Fruit fly (Drosophila melanogaster) whole organism, embryonic: ENCODE results near the gene Fmr1.

ENCODE experiments used
- Blimp-1 ChIP-seq: fragments of 200-800 bp; sonication (Bioruptor generic); optimal IDR thresholded peaks from 3 replicates; lab custom pipeline; 2018; ENCODE audit warnings: missing biosample characterization, missing genetic modification characterization, mild to moderate bottlenecking, moderate library complexity, missing genetic modification reagents
- CG10321 ChIP-seq: fragments of 200-800 bp; sonication (Bioruptor generic); IDR thresholded peaks from 2 replicates; pipeline ENCODE4 v1.3.6; 2022; ENCODE audit warnings: missing biosample characterization, missing genetic modification characterization
- CG10366 ChIP-seq: fragments of 200-800 bp; sonication (Bioruptor generic); IDR thresholded peaks from 2 replicates; pipeline ENCODE4 v1.3.6; 2022; ENCODE audit warnings: missing biosample characterization, missing genetic modification characterization
- CG12659 ChIP-seq: fragments of 200-800 bp; sonication (Bioruptor generic); optimal IDR thresholded peaks from 3 replicates; lab custom pipeline; 2017; ENCODE audit warnings: mild to moderate bottlenecking, missing biosample characterization, missing genetic modification reagents, missing genetic modification characterization
- CG12769 ChIP-seq: fragments of 200-800 bp; sonication (Bioruptor generic); optimal IDR thresholded peaks from 2 replicates; lab custom pipeline; 2019; ENCODE audit warnings: missing biosample characterization, mild to moderate bottlenecking, missing genetic modification characterization, moderate library complexity
- CG14860 ChIP-seq: fragments of 200-800 bp; sonication (Bioruptor generic); IDR thresholded peaks from 3 replicates; pipeline ENCODE4 v1.3.6; 2022; ENCODE audit warnings: missing biosample characterization, missing genetic modification characterization; ENCODE audit not compliant: partially characterized antibody
- CG15269 ChIP-seq: fragments of 200-800 bp; sonication (Bioruptor generic); optimal IDR thresholded peaks from 2 replicates; lab custom pipeline; 2018; ENCODE audit warnings: missing biosample characterization, mild to moderate bottlenecking, missing genetic modification characterization, moderate library complexity
- CG15601 ChIP-seq: fragments of 200-800 bp; sonication (Bioruptor generic); optimal IDR thresholded peaks from 3 replicates; lab custom pipeline; 2019; ENCODE audit warnings: missing biosample characterization, mild to moderate bottlenecking, missing genetic modification characterization, moderate library complexity
- CG16813 ChIP-seq: fragments of 200-800 bp; sonication (Bioruptor generic); IDR thresholded peaks from 3 replicates; pipeline ENCODE4 v1.3.6; 2022; ENCODE audit warnings: missing biosample characterization, missing genetic modification characterization; ENCODE audit not compliant: partially characterized antibody
- CG17359 ChIP-seq: fragments of 200-800 bp; sonication (Bioruptor generic); optimal IDR thresholded peaks from 3 replicates; lab custom pipeline; 2018; ENCODE audit warnings: missing biosample characterization, mild to moderate bottlenecking, missing genetic modification characterization, moderate library complexity
- CG17829 ChIP-seq: fragments of 200-800 bp; optimal IDR thresholded peaks from 2 replicates; lab custom pipeline; 2019; ENCODE audit warnings: missing biosample characterization, mild to moderate bottlenecking, missing genetic modification characterization, moderate library complexity
- CG1792 ChIP-seq: fragments of 200-800 bp; sonication (Bioruptor generic); optimal IDR thresholded peaks from 2 replicates; lab custom pipeline; 2016; ENCODE audit warnings: missing biosample characterization, missing genetic modification characterization
- CG18764 ChIP-seq: fragments of 200-800 bp; sonication (Bioruptor generic); optimal IDR thresholded peaks from 3 replicates; lab custom pipeline; 2016; ENCODE audit warnings: missing biosample characterization, missing genetic modification characterization
- CG30020 ChIP-seq: fragments of 200-800 bp; optimal IDR thresholded peaks from 2 replicates; lab custom pipeline; 2019; ENCODE audit warnings: missing biosample characterization, mild to moderate bottlenecking, missing genetic modification characterization, moderate library complexity
- CG3995 ChIP-seq: fragments of 200-800 bp; sonication (Bioruptor generic); optimal IDR thresholded peaks from 3 replicates; lab custom pipeline; 2016; ENCODE audit warnings: missing biosample characterization, missing genetic modification characterization
- CG4707 ChIP-seq: fragments of 200-800 bp; sonication (Bioruptor generic); optimal IDR thresholded peaks from 2 replicates; lab custom pipeline; 2018; ENCODE audit warnings: missing biosample characterization, mild to moderate bottlenecking, missing genetic modification characterization, moderate library complexity
- D19A ChIP-seq: fragments of 200-800 bp; optimal IDR thresholded peaks from 3 replicates; lab custom pipeline; 2019; ENCODE audit warnings: missing biosample characterization, mild to moderate bottlenecking, missing genetic modification characterization, moderate library complexity
- Dek ChIP-seq: fragments of 200-800 bp; sonication (Bioruptor generic); optimal IDR thresholded peaks from 3 replicates; lab custom pipeline; 2019; ENCODE audit warnings: missing biosample characterization, mild to moderate bottlenecking, missing genetic modification characterization, moderate library complexity
- Drgx ChIP-seq: fragments of 200-800 bp; sonication (Bioruptor generic); IDR thresholded peaks from 2 replicates; pipeline ENCODE4 v1.3.6; 2022; ENCODE audit warnings: missing biosample characterization, missing genetic modification characterization
- HLH3B ChIP-seq: fragments of 200-800 bp; sonication (Bioruptor generic); IDR thresholded peaks from 2 replicates; pipeline ENCODE4 v1.3.6; 2022; ENCODE audit warnings: missing biosample characterization, missing genetic modification characterization
- HLH4C ChIP-seq: fragments of 200-800 bp; sonication (Bioruptor generic); IDR thresholded peaks from 3 replicates; pipeline ENCODE4 v1.3.6; 2022; ENCODE audit warnings: missing biosample characterization, missing genetic modification characterization; ENCODE audit not compliant: partially characterized antibody
- Hey ChIP-seq: fragments of 200-800 bp; sonication (Bioruptor generic); optimal IDR thresholded peaks from 3 replicates; lab custom pipeline; 2018; ENCODE audit warnings: missing biosample characterization, mild to moderate bottlenecking, missing genetic modification characterization
- Mrtf ChIP-seq: fragments of 200-800 bp; sonication (Bioruptor generic); IDR thresholded peaks from 3 replicates; pipeline ENCODE4 v1.3.6; 2022; ENCODE audit warnings: missing biosample characterization, missing genetic modification characterization
- NK7.1 ChIP-seq: fragments of 200-800 bp; sonication (Bioruptor generic); optimal IDR thresholded peaks from 3 replicates; lab custom pipeline; 2016; ENCODE audit warnings: missing biosample characterization, missing genetic modification characterization
- Nf-YC ChIP-seq: fragments of 200-800 bp; optimal IDR thresholded peaks from 3 replicates; lab custom pipeline; 2019; ENCODE audit warnings: missing biosample characterization, mild to moderate bottlenecking, missing genetic modification characterization, moderate library complexity
- Pdp1 ChIP-seq, 2 experiments: fragments of 200-800 bp; sonication (Bioruptor generic); optimal IDR thresholded peaks; 3 replicates each; lab custom pipeline; 2016; ENCODE audit warnings: missing biosample characterization in 2 of 2, missing genetic modification characterization in 2 of 2, mild to moderate bottlenecking in 1 of 2, moderate library complexity in 1 of 2
- Scr ChIP-seq: fragments of 200-800 bp; sonication (Bioruptor generic); IDR thresholded peaks from 2 replicates; pipeline ENCODE4 v1.3.6; 2022; ENCODE audit warnings: missing biosample characterization, missing genetic modification characterization; ENCODE audit not compliant: partially characterized antibody
- Xbp1 ChIP-seq: fragments of 200-800 bp; sonication (Bioruptor generic); optimal IDR thresholded peaks from 3 replicates; lab custom pipeline; 2016; ENCODE audit warnings: missing biosample characterization, mild to moderate bottlenecking, missing genetic modification characterization
- Xrp1 ChIP-seq: fragments of 200-800 bp; sonication (Bioruptor generic); IDR thresholded peaks from 2 replicates; pipeline ENCODE4 v1.3.6; 2022; ENCODE audit warnings: missing biosample characterization, missing genetic modification characterization
- ac ChIP-seq: fragments of 200-800 bp; sonication (Bioruptor generic); optimal IDR thresholded peaks from 3 replicates; lab custom pipeline; 2017; ENCODE audit warnings: missing biosample characterization, mild to moderate bottlenecking, missing genetic modification characterization
- ap ChIP-seq: fragments of 200-800 bp; sonication (Bioruptor generic); IDR thresholded peaks from 2 replicates; pipeline ENCODE4 v1.3.6; 2022; ENCODE audit warnings: missing biosample characterization, missing genetic modification characterization
- cas ChIP-seq: fragments of 200-800 bp; sonication (Bioruptor generic); IDR thresholded peaks from 2 replicates; pipeline ENCODE4 v1.3.6; 2022; ENCODE audit warnings: missing biosample characterization, missing genetic modification characterization
- crol ChIP-seq: fragments of 200-800 bp; sonication (Bioruptor generic); IDR thresholded peaks from 2 replicates; pipeline ENCODE4 v1.3.6; 2022; ENCODE audit warnings: missing biosample characterization, missing genetic modification characterization
- fd64A ChIP-seq: fragments of 200-800 bp; sonication (Bioruptor generic); optimal IDR thresholded peaks from 3 replicates; lab custom pipeline; 2018; ENCODE audit warnings: missing biosample characterization, mild to moderate bottlenecking, missing genetic modification characterization
- grau ChIP-seq: fragments of 200-800 bp; optimal IDR thresholded peaks from 3 replicates; lab custom pipeline; 2019; ENCODE audit warnings: missing biosample characterization, mild to moderate bottlenecking, missing genetic modification characterization, moderate library complexity
- hbn ChIP-seq: fragments of 200-800 bp; sonication (Bioruptor generic); IDR thresholded peaks from 2 replicates; pipeline ENCODE4 v1.3.6; 2022; ENCODE audit warnings: missing biosample characterization, missing genetic modification characterization; ENCODE audit not compliant: partially characterized antibody
- hkb ChIP-seq, 2 experiments: fragments of 200-800 bp in 1 of 2; fragments of >200 bp in 1 of 2; sonication (Bioruptor generic) in 1 of 2; IDR thresholded peaks in 1 of 2; optimal IDR thresholded peaks in 1 of 2; 2 replicates each; pipeline versions ENCODE4 v1.3.6 to Lab custom; 2017 to 2022; ENCODE audit warnings: missing biosample characterization in 1 of 2, missing genetic modification characterization in 1 of 2
- nerfin-2 ChIP-seq: fragments of 200-800 bp; sonication (Bioruptor generic); IDR thresholded peaks from 2 replicates; pipeline ENCODE4 v1.3.6; 2022; ENCODE audit warnings: missing biosample characterization, missing genetic modification characterization; ENCODE audit not compliant: partially characterized antibody
- sens ChIP-seq: fragments of 200-800 bp; sonication (Bioruptor generic); peaks from one replicate; lab custom pipeline; 2016; ENCODE audit warnings: missing biosample characterization, missing genetic modification characterization
- sens-2 ChIP-seq: fragments of 200-800 bp; sonication (Bioruptor generic); IDR thresholded peaks from 2 replicates; pipeline ENCODE4 v1.3.6; 2022; ENCODE audit warnings: missing biosample characterization, missing genetic modification characterization
- sim ChIP-seq: fragments of 200-800 bp; sonication (Bioruptor generic); IDR thresholded peaks from 2 replicates; pipeline ENCODE4 v1.3.6; 2022; ENCODE audit warnings: missing biosample characterization, missing genetic modification characterization
- stc ChIP-seq: fragments of 200-800 bp; sonication (Bioruptor generic); IDR thresholded peaks from 2 replicates; pipeline ENCODE4 v1.3.6; 2022; ENCODE audit warnings: missing biosample characterization, missing genetic modification characterization
- usp ChIP-seq: fragments of >200 bp; optimal IDR thresholded peaks from 2 replicates; lab custom pipeline; 2017; ENCODE audit warnings: missing biosample characterization, missing genetic modification characterization

Fmr1 gene

DNA sequence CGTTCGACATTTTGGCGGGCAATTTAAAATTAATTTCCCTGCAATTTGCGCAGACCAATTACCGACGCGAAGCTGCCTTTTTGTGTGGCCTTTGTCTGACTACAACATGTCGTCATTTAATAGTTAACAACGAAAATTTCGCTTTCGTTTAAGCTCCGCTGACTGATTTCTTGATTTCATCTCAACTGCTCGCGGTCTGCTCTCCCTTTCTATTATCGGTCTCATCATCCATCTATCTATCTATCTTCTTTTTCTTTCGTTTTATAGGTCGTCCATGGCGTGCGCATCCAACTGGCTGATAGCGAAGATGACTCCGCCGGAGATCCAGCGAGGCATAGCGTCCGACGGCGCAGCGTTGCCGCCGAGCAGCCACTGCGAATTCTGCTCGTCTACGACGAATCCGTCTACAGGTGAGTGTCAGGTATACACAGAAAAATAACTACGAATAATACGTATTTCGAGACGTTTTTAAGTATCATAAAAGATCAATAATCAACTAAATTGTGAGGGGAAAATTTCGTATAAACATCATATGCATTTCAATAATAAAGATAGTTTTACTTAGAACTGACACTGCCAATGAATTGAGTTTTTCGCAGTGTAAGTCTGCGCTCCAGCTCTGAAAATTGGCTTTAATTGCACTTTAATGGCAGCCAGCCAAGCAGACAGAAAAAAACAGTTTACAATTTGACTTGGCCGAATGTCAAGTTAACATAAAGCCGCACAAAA lies 44.2 kb upstream of the Fmr1 start (continued):
- no peak for TF ChIP-seq CG30020 (tag; lab: Kevin White, UChicago)

dm6 chr3R:10151830-10152513 lies 42.1 kb upstream of the Fmr1 start, which contains the start of gene CG34303:
Gene CG34303 (minus strand): TSS chr3R:10151880.
- TF ChIP-seq nerfin-2 (GFP tag; lab: Robert Waterston, UW) (peak; percentile 40), CG16813 (GFP tag; lab: Robert Waterston, UW) (peak; percentile 56; the same call in 2 of the 3 replicates), Scr (GFP tag; lab: Robert Waterston, UW) (peak; percentile 29), sens (peak; percentile 51), CG14860 (peak; percentile 67), HLH4C (GFP tag; lab: Robert Waterston, UW) (peak; percentile 69), CG15601 (tag; lab: Kevin White, UChicago) (no peak), D19A (tag; lab: Kevin White, UChicago) (no peak)
- TF ChIP-seq, all 482 proteins: peak for 6

- peak; percentile 31 for TF ChIP-seq sens
- TF ChIP-seq hbn (GFP tag; lab: Robert Waterston, UW): no peak
- TF ChIP-seq crol: no peak
- peak; percentile 24; the same call in 1 of the 2 replicates for TF ChIP-seq sens-2 (GFP tag; lab: Robert Waterston, UW)
- no peak for TF ChIP-seq CG12769
- no peak for TF ChIP-seq NK7.1 (GFP tag; lab: Kevin White, UChicago)
- 0 out of 2 replicates have a peak, but pooled peaks have one; percentile 7 for TF ChIP-seq Drgx (GFP tag; lab: Robert Waterston, UW)
- no peak for TF ChIP-seq CG3995
- peak; percentile 30 for TF ChIP-seq CG15269 (tag; lab: Kevin White, UChicago)
- TF ChIP-seq CG10321 (GFP tag; lab: Robert Waterston, UW): no peak
- no peak for TF ChIP-seq cas
- peak; percentile 30 for TF ChIP-seq CG1792 (GFP tag; lab: Kevin White, UChicago)
- TF ChIP-seq ac (GFP tag; lab: Kevin White, UChicago): no peak
- no peak for TF ChIP-seq Nf-YC (tag; lab: Kevin White, UChicago)
- TF ChIP-seq fd64A: peak; percentile 19
- TF ChIP-seq Dek (tag; lab: Kevin White, UChicago): no peak
- peak; percentile 49 for TF ChIP-seq Xrp1 (GFP tag; lab: Robert Waterston, UW)
- no peak for TF ChIP-seq Scr (GFP tag; lab: Robert Waterston, UW)
- no peak for TF ChIP-seq Mrtf (GFP tag; lab: Robert Waterston, UW)
- TF ChIP-seq CG4707 (GFP tag; lab: Kevin White, UChicago): peak; percentile 14
- no peak for TF ChIP-seq Xbp1
- TF ChIP-seq CG17829 (tag; lab: Kevin White, UChicago): no peak
- no peak for TF ChIP-seq CG12659
- TF ChIP-seq Blimp-1 (GFP tag; lab: Kevin White, UChicago): peak; percentile 35
- TF ChIP-seq stc (GFP tag; lab: Robert Waterston, UW): no peak
- TF ChIP-seq hkb (optimal IDR thresholded peaks at IDR 0.05; lab: Kevin White, UChicago): no peak
- TF ChIP-seq hkb (GFP tag; IDR thresholded peaks at IDR 0.05; lab: Robert Waterston, UW): peak; percentile 63
- no peak for TF ChIP-seq Hey (tag; lab: Kevin White, UChicago)
- TF ChIP-seq CG10366 (GFP tag; lab: Robert Waterston, UW): no peak
- TF ChIP-seq CG17359 (tag; lab: Kevin White, UChicago): peak; percentile 44
- no peak for TF ChIP-seq CG18764 (GFP tag; lab: Kevin White, UChicago)
- TF ChIP-seq sim: no peak
- TF ChIP-seq Pdp1 (GFP tag; optimal IDR thresholded peaks at IDR 0.05; lab: Kevin White, UChicago): no peak
- no peak for TF ChIP-seq usp (GFP tag; lab: Kevin White, UChicago)
- TF ChIP-seq CG16813 (GFP tag; lab: Robert Waterston, UW): no peak
- peak; percentile 13; the same call in 1 of the 2 replicates for TF ChIP-seq ap (GFP tag; lab: Robert Waterston, UW)
- TF ChIP-seq grau (tag; lab: Kevin White, UChicago): no peak
- TF ChIP-seq HLH3B: peak; percentile 18; the same call in 1 of the 2 replicates
Observed at dm6 chr3R:10150555-10150954, 40.6 kb upstream of the Fmr1 start.
